Worm (Caenorhabditis elegans): ENCODE results near the gene F26H11.8.

F26H11.8 gene

DNA sequence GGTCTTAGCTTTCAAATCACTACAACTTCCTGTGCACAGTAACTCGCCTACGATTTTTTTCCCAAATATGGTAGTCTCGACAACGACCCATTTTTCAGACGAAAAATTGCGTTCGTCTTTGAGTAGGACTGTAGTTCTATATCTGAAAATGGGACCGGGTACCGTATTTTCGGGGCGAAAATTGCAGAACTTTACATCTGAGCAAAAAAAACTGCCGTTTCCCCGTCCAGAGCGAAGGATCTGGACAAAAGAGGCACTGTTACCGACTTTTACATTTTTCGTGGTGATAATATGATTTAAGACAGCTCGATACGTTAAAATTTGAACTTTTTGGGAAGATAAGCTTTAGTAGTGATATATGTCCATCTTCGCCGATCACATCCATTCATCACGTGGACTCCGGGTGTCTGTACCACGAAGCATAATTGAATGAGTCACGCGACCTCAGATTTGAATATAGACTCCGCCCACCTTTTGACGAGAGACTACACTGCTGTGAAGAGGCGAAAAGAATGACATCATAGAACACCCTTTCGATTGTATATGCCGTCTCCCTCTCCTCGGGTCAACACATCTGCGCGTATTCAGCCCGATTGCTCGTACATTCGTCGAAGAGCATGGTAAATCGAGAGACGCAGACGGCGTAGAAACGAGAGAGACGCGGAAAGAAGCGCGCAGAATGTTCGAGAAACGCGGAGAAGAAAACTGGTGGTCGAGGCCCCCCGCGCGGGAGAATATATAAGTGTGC is 16.6 kb downstream of the F26H11.8 start (continued):
- TF ChIP-seq zip-4 (GFP tag; optimal IDR thresholded peaks at IDR 0.05): peak; percentile 17
- TF ChIP-seq ama-1 (optimal IDR thresholded peaks at IDR 0.05): no peak
- TF ChIP-seq unc-86 (tag; optimal IDR thresholded peaks at IDR 0.05): peak; percentile 85
- no peak for TF ChIP-seq zag-1 (tag; optimal IDR thresholded peaks at IDR 0.05)
- peak; percentile 75 for TF ChIP-seq tbx-2 (tag; optimal IDR thresholded peaks at IDR 0.05)
- peak; percentile 36 to 61 (median 60) for TF ChIP-seq dpl-1 (GFP tag; optimal IDR thresholded peaks at IDR 0.05)
- TF ChIP-seq swsn-7 (tag; optimal IDR thresholded peaks at IDR 0.05): peak; percentile 86
- peak; percentile 19 for TF ChIP-seq pax-3 (tag; optimal IDR thresholded peaks at IDR 0.05)
- peak; percentile 88 for TF ChIP-seq lin-14 (GFP tag; optimal IDR thresholded peaks at IDR 0.05)
- peak; percentile 41 for TF ChIP-seq irx-1 (tag; optimal IDR thresholded peaks at IDR 0.05)
- TF ChIP-seq hlh-4 (tag; optimal IDR thresholded peaks at IDR 0.05): no peak
- peak; percentile 91 for TF ChIP-seq ztf-4 (tag; optimal IDR thresholded peaks at IDR 0.05)
- peak; percentile 51; the same call in 1 of the 2 replicates for TF ChIP-seq mab-9 (GFP tag; IDR thresholded peaks at IDR 0.05)
- TF ChIP-seq nhr-20 (tag; optimal IDR thresholded peaks at IDR 0.05): peak; percentile 82
- TF ChIP-seq mdl-1 (tag; optimal IDR thresholded peaks at IDR 0.05): peak in 1 of 2 experiments; percentile 67
- TF ChIP-seq F16B12.6 (tag; optimal IDR thresholded peaks at IDR 0.05): no peak
- TF ChIP-seq sup-37 (GFP tag; optimal IDR thresholded peaks at IDR 0.05): no peak
- TF ChIP-seq nhr-76 (tag; optimal IDR thresholded peaks at IDR 0.05): no peak
- TF ChIP-seq xbp-1 (tag; optimal IDR thresholded peaks at IDR 0.05): peak; percentile 68
- TF ChIP-seq nhr-47 (tag; optimal IDR thresholded peaks at IDR 0.05): peak; percentile 81
- peak; percentile 61 to 67 for TF ChIP-seq lsy-2 (tag; optimal IDR thresholded peaks at IDR 0.05)
- TF ChIP-seq nhr-90 (tag; optimal IDR thresholded peaks at IDR 0.05; ENCODE audit: poor library complexity): peak; percentile 82
- peak; percentile 68 for TF ChIP-seq ceh-8 (GFP tag; optimal IDR thresholded peaks at IDR 0.05)
- peak; percentile 92 for TF ChIP-seq blmp-1 (tag; optimal IDR thresholded peaks at IDR 0.05)
- peak; percentile 32 for TF ChIP-seq nhr-77 (tag; optimal IDR thresholded peaks at IDR 0.05)
- peak; percentile 80 for TF ChIP-seq snu-23 (GFP tag; optimal IDR thresholded peaks at IDR 0.05)
- TF ChIP-seq pqm-1 (tag; optimal IDR thresholded peaks at IDR 0.05): no peak
- TF ChIP-seq nhr-19 (GFP tag; conservative IDR thresholded peaks at IDR 0.05): peak; percentile 77
- peak; percentile 55 for TF ChIP-seq egl-13 (tag; optimal IDR thresholded peaks at IDR 0.05)
- peak; percentile 20; the same call in 1 of the 2 replicates for TF ChIP-seq isw-1 (GFP tag; IDR thresholded peaks at IDR 0.05)
- TF ChIP-seq ets-5 (GFP tag; IDR thresholded peaks at IDR 0.05): no peak
- TF ChIP-seq efl-1 (optimal IDR thresholded peaks at IDR 0.05): peak; percentile 65 to 72
- peak; percentile 26 to 61 for TF ChIP-seq efl-1 (GFP tag; optimal IDR thresholded peaks at IDR 0.05 in 1 of 2)
- peak in 1 of 2 experiments; percentile 96 for TF ChIP-seq ztf-11 (tag; optimal IDR thresholded peaks at IDR 0.05)
- no peak for TF ChIP-seq lir-3 (tag; optimal IDR thresholded peaks at IDR 0.05; ENCODE audit: poor library complexity)
- TF ChIP-seq nhr-85 (tag): peak; percentile 92

DNA sequence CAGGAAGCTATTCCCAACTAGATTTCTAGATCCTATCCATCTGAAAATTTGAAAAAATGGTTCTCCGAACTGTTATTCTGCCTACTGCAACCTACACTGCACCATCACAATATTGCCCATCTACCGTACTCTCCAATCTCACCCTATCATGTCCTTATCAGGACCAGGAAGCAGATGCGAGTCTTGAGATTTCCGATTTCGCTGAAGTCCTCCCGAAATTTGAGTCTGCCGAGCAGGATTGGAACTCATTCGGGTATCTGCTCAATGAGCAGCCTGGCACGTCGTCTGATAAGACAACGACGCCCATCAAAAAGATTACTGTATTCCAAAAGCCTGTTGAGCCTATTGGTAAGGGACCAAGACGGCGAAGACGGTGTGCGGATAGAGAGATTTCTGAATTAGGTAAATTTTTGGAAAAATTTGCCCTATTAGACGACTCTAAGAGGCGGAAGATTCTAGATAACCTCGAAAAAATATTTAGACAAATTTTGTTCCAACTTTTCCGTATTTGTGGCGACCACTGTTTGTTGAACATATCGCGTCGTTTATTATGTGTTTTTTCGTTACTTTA is 17.3 kb downstream of the F26H11.8 start:
- TF ChIP-seq mep-1 (tag; optimal IDR thresholded peaks at IDR 0.05): peak; percentile 22
- TF ChIP-seq ama-1 (optimal IDR thresholded peaks at IDR 0.05): peak; percentile 13
- no peak for TF ChIP-seq hlh-17 (GFP tag; optimal IDR thresholded peaks at IDR 0.05; ENCODE audit: borderline replicate concordance)

Data from whole organism, L1 larva.